Worm (Caenorhabditis elegans) whole organism, early embryonic: Measurements from ENCODE around the gene ZK816.1.

Experiments
- aly-1 ChIP-seq: sonication (generic microtip); optimal IDR thresholded peaks from 2 replicates; lab custom pipeline; 2016; ENCODE audit warnings: missing genetic modification characterization, missing compliant biosample characterization
- ama-1 ChIP-seq: fragments of 150-350 bp; optimal IDR thresholded peaks from 2 replicates; lab custom pipeline; 2014
- ceh-13 ChIP-seq: fragments of 200-800 bp; sonication (Bioruptor generic); optimal IDR thresholded peaks from 2 replicates; lab custom pipeline; 2018; ENCODE audit warnings: mild to moderate bottlenecking, missing genetic modification characterization, missing compliant biosample characterization
- ets-7 ChIP-seq: sonication (generic microtip); optimal IDR thresholded peaks from 2 replicates; lab custom pipeline; 2016; ENCODE audit warnings: missing genotype, missing genetic modification characterization, missing compliant biosample characterization
- flt-1 ChIP-seq: fragments of 200-800 bp; sonication (Bioruptor generic); IDR thresholded peaks from 2 replicates; pipeline ENCODE4 v1.3.6; 2022; ENCODE audit warnings: missing genetic modification characterization, missing compliant biosample characterization
- hmg-4 ChIP-seq: fragments of 200-800 bp; sonication (Bioruptor generic); optimal IDR thresholded peaks from 2 replicates; lab custom pipeline; 2018; ENCODE audit warnings: mild to moderate bottlenecking, missing genetic modification characterization, missing compliant biosample characterization
- hnd-1 ChIP-seq: sonication (generic microtip); optimal IDR thresholded peaks from 2 replicates; lab custom pipeline; 2016; ENCODE audit warnings: missing genetic modification characterization, missing compliant biosample characterization
- pes-1 ChIP-seq: fragments of 200-800 bp; sonication (Bioruptor generic); IDR thresholded peaks from 2 replicates; pipeline ENCODE4 v1.3.6; 2022; ENCODE audit warnings: missing genetic modification reagents, missing genetic modification characterization, missing compliant biosample characterization
- sea-1 ChIP-seq: fragments of 200-800 bp; sonication (Bioruptor generic); conservative IDR thresholded peaks from 2 replicates; pipeline ENCODE4 v1.3.6; 2022; ENCODE audit warnings: missing genetic modification characterization, missing compliant biosample characterization
- tbx-11 ChIP-seq: fragments of 200-800 bp; sonication (Bioruptor generic); IDR thresholded peaks from 2 replicates; pipeline ENCODE4 v1.3.6; 2022; ENCODE audit warnings: missing genetic modification characterization, missing compliant biosample characterization
- tra-4 ChIP-seq: sonication (generic microtip); optimal IDR thresholded peaks from 2 replicates; lab custom pipeline; 2017; ENCODE audit warnings: missing genetic modification characterization, missing compliant biosample characterization

DNA sequence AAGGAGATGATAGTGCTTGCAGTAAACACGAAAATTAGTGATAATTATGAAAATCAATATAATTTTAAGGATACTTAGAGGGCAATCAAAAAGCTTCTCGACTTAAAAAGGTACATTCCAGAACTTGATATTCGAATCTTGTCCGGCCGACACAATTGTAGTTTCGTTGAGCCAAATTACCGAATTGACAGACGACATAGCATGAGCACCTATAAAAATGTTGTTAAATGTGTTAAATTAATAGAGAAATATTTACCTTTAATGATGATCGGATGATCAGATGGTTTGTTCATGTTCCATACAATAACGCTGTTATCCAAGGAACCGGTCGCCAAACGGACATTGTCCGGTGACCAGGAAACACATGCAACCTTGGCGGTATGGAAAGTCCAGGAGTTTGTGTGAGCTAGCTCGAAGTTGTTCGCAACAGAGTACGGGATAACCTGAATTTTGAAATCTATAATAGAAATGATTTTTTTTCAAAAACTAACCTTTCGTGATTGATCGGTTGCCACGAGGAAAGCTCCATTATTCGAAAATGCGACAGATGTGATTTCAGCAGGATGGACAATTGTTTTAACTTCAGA, 57.3 kb downstream of the ZK816.1 start:
- TF ChIP-seq ama-1 (no peak), flt-1 (GFP tag; lab: Robert Waterston, UW) (no peak), ets-7 (tag; lab: Kevin White, UChicago) (no peak), pes-1 (GFP tag; lab: Robert Waterston, UW) (no peak), hmg-4 (GFP tag; lab: Kevin White, UChicago) (no peak), tra-4 (tag; lab: Kevin White, UChicago) (no peak), sea-1 (GFP tag; lab: Robert Waterston, UW) (no peak), aly-1 (no peak), hnd-1 (tag; lab: Kevin White, UChicago) (no peak), ceh-13 (GFP tag; lab: Kevin White, UChicago) (no peak), tbx-11 (GFP tag; lab: Robert Waterston, UW) (no peak)
